Fruit fly (Drosophila melanogaster): Measurements from ENCODE around the gene CG12065.

- TF ChIP-seq Pif1B (GFP tag; optimal IDR thresholded peaks at IDR 0.05): no peak
- no peak for TF ChIP-seq D1 (tag; optimal IDR thresholded peaks at IDR 0.05)
- no peak for TF ChIP-seq CG15710 (tag; optimal IDR thresholded peaks at IDR 0.05)
- TF ChIP-seq EcR (GFP tag; optimal IDR thresholded peaks at IDR 0.05): no peak
- TF ChIP-seq CG4496 (GFP tag; IDR thresholded peaks at IDR 0.05): no peak
- TF ChIP-seq rn (GFP tag; IDR thresholded peaks at IDR 0.05): no peak
- no peak for TF ChIP-seq Pif1A (GFP tag; optimal IDR thresholded peaks at IDR 0.05)
- TF ChIP-seq fd96Ca (GFP tag; IDR thresholded peaks at IDR 0.05): no peak
- TF ChIP-seq Ets98B (GFP tag; IDR thresholded peaks at IDR 0.05): no peak
- no peak for TF ChIP-seq CG13204 (GFP tag; optimal IDR thresholded peaks at IDR 0.05)
- peak; percentile 11 for TF ChIP-seq CG8159 (tag; optimal IDR thresholded peaks at IDR 0.05)
Measured at dm6 chrX:8542728-8543127, 31.4 kb upstream of the CG12065 start.
